Fruit fly (Drosophila melanogaster): Measurements from ENCODE around the gene Mcm3.

- TF ChIP-seq kay (GFP tag; ENCODE audit: borderline replicate concordance) (no peak), CG14711 (tag; optimal IDR thresholded peaks at IDR 0.05) (no peak), CG11617 (GFP tag; optimal IDR thresholded peaks at IDR 0.05) (no peak)
Measured at dm6 chrX:5337316-5337715, 13.7 kb downstream of the Mcm3 start.
